Worm (Caenorhabditis elegans) whole organism, L4 larva: ENCODE results near the gene F09E5.7.

Experiments used
- F10B5.3 ChIP-seq: sonication (generic microtip); optimal IDR thresholded peaks from 2 replicates; lab custom pipeline; 2016; ENCODE audit warnings: mild to moderate bottlenecking, missing genetic modification characterization, missing compliant biosample characterization
- F49E8.2 ChIP-seq: sonication (generic microtip); optimal IDR thresholded peaks from 2 replicates; lab custom pipeline; 2016; ENCODE audit warnings: missing compliant biosample characterization, mild to moderate bottlenecking, missing genetic modification characterization, borderline replicate concordance
- Y48G9A.11 ChIP-seq: fragments of 200-800 bp; sonication (Bioruptor generic); IDR thresholded peaks from 2 replicates; pipeline ENCODE4 v1.3.6; 2022; ENCODE audit warnings: missing genetic modification reagents, missing genetic modification characterization, missing compliant biosample characterization
- daf-12 ChIP-seq: fragments of 150-350 bp; optimal IDR thresholded peaks from 2 replicates; lab custom pipeline; 2014; ENCODE audit warnings: missing biosample characterization, missing genetic modification reagents, missing genetic modification characterization
- daf-16 ChIP-seq, 3 experiments: sonication (generic microtip); optimal IDR thresholded peaks; 2 replicates each; lab custom pipeline; 2016 to 2017; ENCODE audit warnings: missing genetic modification characterization in 3 of 3, missing genetic modification reagents in 3 of 3, mild to moderate bottlenecking in 2 of 3, missing compliant biosample characterization in 2 of 3, missing biosample characterization in 1 of 3, moderate library complexity in 1 of 3
- daf-19 ChIP-seq: fragments of 200-800 bp; sonication (Bioruptor generic); conservative IDR thresholded peaks from 2 replicates; pipeline ENCODE4 v1.3.6; 2022; ENCODE audit warnings: missing genetic modification characterization, missing compliant biosample characterization
- daf-8 ChIP-seq: fragments of 200-800 bp; sonication (Bioruptor generic); IDR thresholded peaks from 2 replicates; pipeline ENCODE4 v1.3.6; 2022; ENCODE audit warnings: missing genetic modification characterization, missing compliant biosample characterization
- dmd-6 ChIP-seq: fragments of 200-800 bp; sonication (Bioruptor generic); IDR thresholded peaks from 2 replicates; pipeline ENCODE4 v1.3.6; 2022; ENCODE audit warnings: missing genetic modification reagents, missing genetic modification characterization, missing compliant biosample characterization
- dmd-8 ChIP-seq: fragments of 200-800 bp; sonication (Bioruptor generic); IDR thresholded peaks from 2 replicates; pipeline ENCODE4 v1.3.6; 2022; ENCODE audit warnings: missing genetic modification characterization, missing compliant biosample characterization
- duxl-1 ChIP-seq: sonication (generic microtip); optimal IDR thresholded peaks from 2 replicates; lab custom pipeline; 2016; ENCODE audit warnings: mild to moderate bottlenecking, missing genetic modification characterization, moderate library complexity, missing compliant biosample characterization; ENCODE audit not compliant: poor library complexity
- dve-1 ChIP-seq: sonication (generic microtip); optimal IDR thresholded peaks from 2 replicates; lab custom pipeline; 2017; ENCODE audit warnings: antibody characterized with exemption, mild to moderate bottlenecking, missing genetic modification characterization, missing compliant biosample characterization; ENCODE audit not compliant: insufficient read depth
- fkh-10 ChIP-seq: fragments of 150-350 bp; optimal IDR thresholded peaks from 2 replicates; lab custom pipeline; 2014; ENCODE audit warnings: missing biosample characterization, missing genetic modification reagents, missing genetic modification characterization
- fos-1 ChIP-seq: fragments of 150-350 bp; optimal IDR thresholded peaks from 2 replicates; lab custom pipeline; 2014; ENCODE audit warnings: missing biosample characterization, missing genetic modification characterization
- hif-1 ChIP-seq, 2 experiments: sonication (generic microtip); optimal IDR thresholded peaks; 2 replicates each; lab custom pipeline; 2016 to 2017; ENCODE audit warnings: missing compliant biosample characterization in 2 of 2, missing genetic modification characterization in 2 of 2, missing genetic modification reagents in 2 of 2, missing genotype in 2 of 2, mild to moderate bottlenecking in 1 of 2
- hlh-11 ChIP-seq: fragments of 200-800 bp; sonication (Bioruptor generic); optimal IDR thresholded peaks from 2 replicates; lab custom pipeline; 2018; ENCODE audit warnings: mild to moderate bottlenecking, missing genetic modification characterization, missing compliant biosample characterization
- hlh-30 ChIP-seq: sonication (generic microtip); optimal IDR thresholded peaks from 2 replicates; lab custom pipeline; 2017; ENCODE audit warnings: antibody characterized with exemption, mild to moderate bottlenecking, missing genetic modification characterization, missing compliant biosample characterization; ENCODE audit not compliant: insufficient read depth
- hmg-1.1 ChIP-seq: fragments of 200-800 bp; sonication (Bioruptor generic); IDR thresholded peaks from 2 replicates; pipeline ENCODE4 v1.3.6; 2022; ENCODE audit warnings: missing genetic modification reagents, missing genetic modification characterization, missing compliant biosample characterization
- jun-1 ChIP-seq: fragments of 150-350 bp; optimal IDR thresholded peaks from 2 replicates; lab custom pipeline; 2014; ENCODE audit warnings: missing biosample characterization, missing genetic modification reagents, missing genetic modification characterization
- lim-7 ChIP-seq: fragments of 200-800 bp; sonication (Bioruptor generic); IDR thresholded peaks from 2 replicates; pipeline ENCODE4 v1.3.6; 2022; ENCODE audit warnings: missing genetic modification characterization, missing compliant biosample characterization
- lin-1 ChIP-seq: fragments of 200-800 bp; sonication (Bioruptor generic); IDR thresholded peaks from 2 replicates; pipeline ENCODE4 v1.3.6; 2022; ENCODE audit warnings: missing genetic modification reagents, missing genetic modification characterization, missing compliant biosample characterization
- lin-13 ChIP-seq: fragments of 150-350 bp; optimal IDR thresholded peaks from 2 replicates; lab custom pipeline; 2014; ENCODE audit warnings: missing biosample characterization, missing genetic modification reagents, missing genetic modification characterization
- lin-38 ChIP-seq: fragments of 200-800 bp; sonication (Bioruptor generic); IDR thresholded peaks from 2 replicates; pipeline ENCODE4 v1.3.6; 2022; ENCODE audit warnings: missing genetic modification reagents, missing genetic modification characterization, missing compliant biosample characterization
- lin-39 ChIP-seq: fragments of 150-350 bp; optimal IDR thresholded peaks from 2 replicates; lab custom pipeline; 2014; ENCODE audit warnings: missing biosample characterization, missing genetic modification reagents, missing genetic modification characterization
- lsy-2 ChIP-seq, 2 experiments: fragments of 150-350 bp in 1 of 2; sonication (generic microtip) in 1 of 2; optimal IDR thresholded peaks; 2 replicates each; lab custom pipeline; 2014 to 2017; ENCODE audit warnings: missing biosample characterization in 2 of 2, missing genetic modification characterization in 2 of 2
- madf-5 ChIP-seq, 2 experiments: fragments of 200-800 bp; sonication (Bioruptor generic); IDR thresholded peaks; 2 replicates each; pipeline ENCODE4 v1.3.6; 2022; ENCODE audit warnings: missing compliant biosample characterization in 2 of 2, missing genetic modification characterization in 2 of 2
- mdl-1 ChIP-seq, 2 experiments: fragments of 150-350 bp in 1 of 2; sonication (generic microtip) in 1 of 2; optimal IDR thresholded peaks; 2 replicates each; lab custom pipeline; 2014 to 2017; ENCODE audit warnings: missing biosample characterization in 2 of 2, missing genetic modification characterization in 2 of 2
- mdt-29 ChIP-seq: fragments of 200-800 bp; sonication (Bioruptor generic); IDR thresholded peaks from 2 replicates; pipeline ENCODE4 v1.3.6; 2022; ENCODE audit warnings: missing genetic modification reagents, missing genetic modification characterization, missing compliant biosample characterization
- mes-2 ChIP-seq: sonication (generic microtip); optimal IDR thresholded peaks from 2 replicates; lab custom pipeline; 2016; ENCODE audit warnings: missing genotype, mild to moderate bottlenecking, missing genetic modification characterization, missing compliant biosample characterization; ENCODE audit not compliant: poor library complexity, severe bottlenecking
- nhr-10 ChIP-seq: fragments of 150-350 bp; optimal IDR thresholded peaks from 2 replicates; lab custom pipeline; 2014; ENCODE audit warnings: missing biosample characterization, missing genetic modification characterization
- nhr-102 ChIP-seq: sonication (generic microtip); optimal IDR thresholded peaks from 2 replicates; lab custom pipeline; 2016; ENCODE audit warnings: mild to moderate bottlenecking, missing genetic modification characterization, moderate library complexity, missing compliant biosample characterization
- nhr-111 ChIP-seq: fragments of 200-800 bp; sonication (Bioruptor generic); optimal IDR thresholded peaks from 2 replicates; lab custom pipeline; 2018; ENCODE audit warnings: mild to moderate bottlenecking, missing genetic modification characterization, missing compliant biosample characterization
- nhr-28 ChIP-seq: fragments of 150-350 bp; optimal IDR thresholded peaks from 2 replicates; lab custom pipeline; 2014; ENCODE audit warnings: missing biosample characterization, missing genetic modification characterization
- nhr-6 ChIP-seq: fragments of 150-350 bp; optimal IDR thresholded peaks from 2 replicates; lab custom pipeline; 2014; ENCODE audit warnings: missing biosample characterization, missing genetic modification characterization
- pha-4 ChIP-seq, 2 experiments: fragments of 150-350 bp in 1 of 2; fragments of 200-800 bp in 1 of 2; sonication (Bioruptor generic) in 1 of 2; IDR thresholded peaks in 1 of 2; optimal IDR thresholded peaks in 1 of 2; 2 replicates each; pipeline versions ENCODE4 v1.3.6 to Lab custom; 2014 to 2022; ENCODE audit warnings: missing genetic modification characterization in 2 of 2, missing genetic modification reagents in 2 of 2, missing biosample characterization in 1 of 2, missing compliant biosample characterization in 1 of 2
- pqm-1 ChIP-seq: sonication (generic microtip); optimal IDR thresholded peaks from 2 replicates; lab custom pipeline; 2017; ENCODE audit warnings: missing biosample characterization, missing genetic modification characterization
- set-16 ChIP-seq: fragments of 200-800 bp; sonication (Bioruptor generic); IDR thresholded peaks from 2 replicates; pipeline ENCODE4 v1.3.6; 2022; ENCODE audit warnings: missing genetic modification reagents, missing genetic modification characterization, missing compliant biosample characterization
- snpc-1.2 ChIP-seq: fragments of 200-800 bp; sonication (Bioruptor generic); IDR thresholded peaks from 2 replicates; pipeline ENCODE4 v1.3.6; 2022; ENCODE audit warnings: missing genetic modification reagents, missing genetic modification characterization, missing compliant biosample characterization
- spr-3 ChIP-seq: fragments of 200-800 bp; sonication (Bioruptor generic); optimal IDR thresholded peaks from 2 replicates; lab custom pipeline; 2018; ENCODE audit warnings: mild to moderate bottlenecking, missing genetic modification characterization, missing compliant biosample characterization
- tag-97 ChIP-seq: fragments of 200-800 bp; sonication (Bioruptor generic); IDR thresholded peaks from 2 replicates; pipeline ENCODE4 v1.3.6; 2022; ENCODE audit warnings: missing genetic modification characterization, missing compliant biosample characterization
- unc-62 ChIP-seq, 3 experiments: fragments of 150-350 bp in 1 of 3; sonication (generic microtip); optimal IDR thresholded peaks in 2 of 3; peaks in 1 of 3; 1 replicate in 1 of 3; 2 replicates in 2 of 3; lab custom pipeline; 2014 to 2017; ENCODE audit warnings: missing biosample characterization in 3 of 3, missing genetic modification characterization in 3 of 3, missing genetic modification reagents in 3 of 3, missing genotype in 1 of 3
- ztf-7 ChIP-seq: fragments of 150-350 bp; optimal IDR thresholded peaks from 2 replicates; lab custom pipeline; 2014; ENCODE audit warnings: missing biosample characterization, missing genetic modification characterization

F09E5.7 gene

ce11 chrII:5331677-5332303 lies 20.1 kb upstream of the F09E5.7 start (continued):
- no peak for TF ChIP-seq lin-13 (GFP tag; lab: Kevin White, UChicago)
- no peak for TF ChIP-seq tag-97 (GFP tag; lab: Robert Waterston, UW)
- no peak for TF ChIP-seq hmg-1.1 (GFP tag; lab: Robert Waterston, UW)

DNA sequence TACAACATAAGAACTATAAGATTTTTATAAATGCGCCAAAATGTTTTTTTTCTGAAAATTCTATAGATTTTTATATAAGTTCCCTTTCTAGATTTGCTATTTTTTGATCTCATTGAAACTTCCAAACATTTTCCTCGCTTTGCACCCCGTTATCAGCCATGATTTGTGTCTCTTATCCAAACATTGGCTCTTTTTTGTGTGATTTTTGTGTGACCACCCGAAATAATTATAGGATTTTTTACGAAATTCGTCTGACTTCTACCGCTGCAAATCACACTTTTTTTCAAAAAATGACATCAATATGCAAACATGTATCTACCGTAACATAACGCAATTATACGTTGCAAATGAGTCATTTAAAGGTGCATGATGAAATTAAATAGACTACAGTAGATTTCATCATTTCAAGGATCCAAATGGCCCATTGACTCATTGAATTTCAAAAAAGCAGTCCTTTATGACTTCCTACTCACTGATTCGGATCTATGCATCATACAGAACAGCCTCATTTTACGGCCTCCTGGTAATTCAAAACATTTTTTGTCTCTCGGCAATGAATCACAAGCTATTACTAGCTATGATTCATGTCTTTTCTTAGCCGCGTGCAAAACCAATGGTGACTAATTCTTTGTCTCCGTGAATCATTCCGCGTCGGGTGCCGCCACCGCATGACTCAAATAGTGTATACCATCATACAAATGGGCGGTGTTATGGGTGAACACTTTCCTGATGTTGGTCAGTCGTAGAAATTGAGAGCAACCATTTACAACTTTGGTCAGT lies 19.4 kb upstream of the F09E5.7 start:
- no peak for TF ChIP-seq nhr-10 (tag; lab: Kevin White, UChicago)
- no peak for TF ChIP-seq daf-19 (GFP tag; lab: Robert Waterston, UW)
- TF ChIP-seq lin-38 (GFP tag; lab: Robert Waterston, UW), result no peak
- peak; percentile 21 for TF ChIP-seq dve-1 (tag; lab: Kevin White, UChicago)
- no peak for TF ChIP-seq nhr-28
- peak; percentile 44 for TF ChIP-seq fos-1 (tag; lab: Kevin White, UChicago)
- TF ChIP-seq madf-5 (GFP tag; IDR thresholded peaks at IDR 0.05; lab: Robert Waterston, UW), result no peak
- TF ChIP-seq lim-7 (GFP tag; lab: Robert Waterston, UW), result no peak
- no peak for TF ChIP-seq Y48G9A.11 (GFP tag; lab: Robert Waterston, UW)
- TF ChIP-seq mdl-1 (tag; optimal IDR thresholded peaks at IDR 0.05; lab: Kevin White, UChicago), result peak; percentile 35 to 37
- no peak for TF ChIP-seq lin-1 (GFP tag; lab: Robert Waterston, UW)
- TF ChIP-seq ztf-7 (tag; lab: Kevin White, UChicago), result no peak
- peak in 1 of 2 experiments; percentile 9 for TF ChIP-seq hif-1 (tag; optimal IDR thresholded peaks at IDR 0.05; lab: Kevin White, UChicago)
- no peak for TF ChIP-seq mes-2 (tag; lab: Kevin White, UChicago)
- no peak for TF ChIP-seq daf-16 (GFP tag; optimal IDR thresholded peaks at IDR 0.05; lab: Kevin White, UChicago)
- TF ChIP-seq daf-16 (tag; optimal IDR thresholded peaks at IDR 0.05; lab: Kevin White, UChicago), result no peak
- TF ChIP-seq nhr-6 (tag; lab: Kevin White, UChicago), result peak; percentile 62
- no peak for TF ChIP-seq pha-4 (GFP tag; IDR thresholded peaks at IDR 0.05; lab: Robert Waterston, UW)
- TF ChIP-seq pha-4 (tag; optimal IDR thresholded peaks at IDR 0.05; lab: Kevin White, UChicago), result peak; percentile 5
- TF ChIP-seq dmd-6 (GFP tag; lab: Robert Waterston, UW), result peak; percentile 64
- peak in 1 of 2 experiments; percentile 96 for TF ChIP-seq unc-62 (GFP tag; optimal IDR thresholded peaks at IDR 0.05 in 1 of 2; lab: Kevin White, UChicago)
- no peak for TF ChIP-seq unc-62 (tag; optimal IDR thresholded peaks at IDR 0.05; lab: Kevin White, UChicago)
- no peak for TF ChIP-seq F49E8.2
- TF ChIP-seq pqm-1 (tag; lab: Kevin White, UChicago), result peak; percentile 76
- TF ChIP-seq hlh-11 (tag; lab: Kevin White, UChicago), result peak; percentile 2
- peak; percentile 7 for TF ChIP-seq duxl-1 (tag; lab: Kevin White, UChicago)
- no peak for TF ChIP-seq F10B5.3 (tag; lab: Kevin White, UChicago)
- TF ChIP-seq spr-3 (GFP tag; lab: Kevin White, UChicago), result no peak
- no peak for TF ChIP-seq snpc-1.2
- no peak for TF ChIP-seq jun-1 (tag; lab: Kevin White, UChicago)
- peak; percentile 38 for TF ChIP-seq hlh-30 (tag; lab: Kevin White, UChicago)

DNA sequence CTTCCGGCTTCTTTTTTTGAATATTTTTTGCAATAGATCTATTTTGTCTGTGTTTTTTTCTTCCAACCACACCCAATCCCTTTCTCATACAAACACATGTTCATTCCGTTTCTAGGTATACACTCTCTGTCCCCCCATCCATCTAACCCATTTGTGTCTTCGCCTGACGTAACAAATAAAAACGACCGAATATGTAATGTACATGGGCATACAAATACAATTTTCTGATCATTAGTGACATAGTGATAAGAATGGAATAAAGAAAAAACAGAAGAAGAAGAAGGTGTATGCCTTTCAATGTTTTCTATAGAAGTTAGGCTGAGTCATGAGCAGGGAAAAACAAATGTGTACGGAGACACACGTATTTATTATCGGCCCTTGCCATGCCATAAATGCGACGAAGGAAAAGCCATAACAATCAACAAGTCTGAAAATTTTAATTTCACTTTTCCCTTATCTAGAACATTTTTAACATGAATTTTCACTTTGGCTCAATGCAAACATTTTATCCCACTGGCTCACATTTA lies 18.1 kb upstream of the F09E5.7 start:
- TF ChIP-seq daf-12 (tag; lab: Kevin White, UChicago), result no peak
- TF ChIP-seq fkh-10 (GFP tag; lab: Kevin White, UChicago), result no peak
- no peak for TF ChIP-seq nhr-111 (GFP tag; lab: Kevin White, UChicago)
- TF ChIP-seq set-16 (GFP tag; lab: Robert Waterston, UW), result no peak
- no peak for TF ChIP-seq lin-13 (GFP tag; lab: Kevin White, UChicago)
- no peak for TF ChIP-seq F49E8.2
- TF ChIP-seq lin-39, result no peak
- TF ChIP-seq hlh-30 (tag; lab: Kevin White, UChicago), result no peak
- TF ChIP-seq daf-8 (GFP tag; lab: Robert Waterston, UW), result no peak
- no peak for TF ChIP-seq madf-5 (GFP tag; IDR thresholded peaks at IDR 0.05; lab: Robert Waterston, UW)
- TF ChIP-seq mes-2 (tag; lab: Kevin White, UChicago), result no peak
- TF ChIP-seq nhr-28, result peak; percentile 11
- TF ChIP-seq nhr-102 (tag; lab: Kevin White, UChicago), result no peak
- no peak for TF ChIP-seq mdt-29 (GFP tag; lab: Robert Waterston, UW)
- no peak for TF ChIP-seq dmd-8 (GFP tag; lab: Robert Waterston, UW)
- no peak for TF ChIP-seq daf-16 (GFP tag; optimal IDR thresholded peaks at IDR 0.05; lab: Kevin White, UChicago)
- TF ChIP-seq daf-16 (tag; optimal IDR thresholded peaks at IDR 0.05; lab: Kevin White, UChicago), result peak; percentile 78
- peak in 1 of 2 experiments; percentile 34 for TF ChIP-seq lsy-2 (tag; optimal IDR thresholded peaks at IDR 0.05; lab: Kevin White, UChicago)
- TF ChIP-seq hmg-1.1 (GFP tag; lab: Robert Waterston, UW), result no peak
